Worm (Caenorhabditis elegans): ENCODE data around the gene F47G3.3.

The F47G3.3 gene

DNA sequence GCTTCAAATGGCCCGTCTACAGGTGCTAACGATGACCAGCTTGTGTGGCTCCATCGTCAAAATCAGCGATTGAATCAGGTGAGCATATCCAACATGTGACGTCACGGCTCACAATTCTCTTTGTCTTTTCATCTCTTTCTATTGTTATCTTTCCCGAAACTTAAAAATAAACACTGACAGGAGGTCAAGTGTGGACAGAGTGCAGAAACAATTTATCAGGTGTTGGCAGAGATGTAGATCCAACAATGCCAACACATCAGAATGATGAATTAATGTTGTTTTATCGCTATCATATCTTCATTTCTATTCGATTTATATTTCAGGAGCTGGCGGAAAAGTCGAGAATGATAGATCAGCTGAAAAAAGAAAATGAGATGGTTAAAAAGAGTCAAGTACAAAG lies 27.8 kb upstream of the F47G3.3 start:
- TF ChIP-seq nhr-237 (tag; optimal IDR thresholded peaks at IDR 0.05): no peak
- no peak for TF ChIP-seq egl-27 (tag; optimal IDR thresholded peaks at IDR 0.05)
- no peak for TF ChIP-seq unc-130 (tag; optimal IDR thresholded peaks at IDR 0.05)
- no peak for TF ChIP-seq aly-2 (tag; optimal IDR thresholded peaks at IDR 0.05)
- no peak for TF ChIP-seq lin-35 (GFP tag; optimal IDR thresholded peaks at IDR 0.05)
- peak; percentile 72 for TF ChIP-seq lin-39 (tag; optimal IDR thresholded peaks at IDR 0.05)
- peak; percentile 43 for TF ChIP-seq ztf-4 (tag; optimal IDR thresholded peaks at IDR 0.05)
- peak; percentile 38 for TF ChIP-seq egl-13 (tag; optimal IDR thresholded peaks at IDR 0.05)
- no peak for TF ChIP-seq snu-23 (GFP tag; optimal IDR thresholded peaks at IDR 0.05)
- peak; percentile 61 for TF ChIP-seq nhr-19 (GFP tag; conservative IDR thresholded peaks at IDR 0.05)
- TF ChIP-seq mef-2 (tag; optimal IDR thresholded peaks at IDR 0.05): peak; percentile 88
- TF ChIP-seq lir-3 (tag; optimal IDR thresholded peaks at IDR 0.05; ENCODE audit: poor library complexity): peak; percentile 14
- TF ChIP-seq C16A3.4 (tag; optimal IDR thresholded peaks at IDR 0.05): no peak
- TF ChIP-seq unc-30 (tag; optimal IDR thresholded peaks at IDR 0.05): no peak
- TF ChIP-seq nhr-20 (tag; optimal IDR thresholded peaks at IDR 0.05): peak; percentile 34
- no peak for TF ChIP-seq fkh-10 (GFP tag; optimal IDR thresholded peaks at IDR 0.05)
- TF ChIP-seq lin-14 (GFP tag; optimal IDR thresholded peaks at IDR 0.05): peak; percentile 76
- TF ChIP-seq nhr-71 (tag; optimal IDR thresholded peaks at IDR 0.05): peak; percentile 85
- TF ChIP-seq nhr-77 (tag; optimal IDR thresholded peaks at IDR 0.05): no peak
- TF ChIP-seq nhr-76 (tag; optimal IDR thresholded peaks at IDR 0.05): no peak
- TF ChIP-seq lsy-2 (tag; optimal IDR thresholded peaks at IDR 0.05): peak; percentile 42 to 61
- peak; percentile 84 for TF ChIP-seq rnt-1 (tag; optimal IDR thresholded peaks at IDR 0.05)
- TF ChIP-seq pax-3 (tag; optimal IDR thresholded peaks at IDR 0.05): no peak
- TF ChIP-seq pag-3 (tag; optimal IDR thresholded peaks at IDR 0.05; ENCODE audit: borderline replicate concordance, insufficient read depth): peak; percentile 3

DNA sequence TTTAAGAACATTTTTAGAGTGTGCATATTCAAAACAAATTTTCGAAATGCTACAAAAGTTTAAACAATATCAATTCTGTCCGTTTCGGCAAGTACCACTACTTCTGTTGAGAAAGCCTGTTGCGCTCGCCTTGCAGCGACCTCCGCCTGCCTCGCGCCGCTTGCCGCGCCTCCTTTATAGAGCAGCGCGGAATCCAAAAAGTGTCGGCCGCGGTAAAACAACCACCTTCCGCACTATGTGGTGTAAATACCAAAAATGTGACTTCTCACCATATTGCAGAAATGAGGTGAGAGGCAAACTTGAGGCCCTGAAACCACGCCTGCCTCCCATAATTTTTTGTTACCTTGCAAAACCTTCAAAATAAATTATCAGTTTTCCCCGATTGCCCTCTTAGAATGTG lies 22.9 kb upstream of the F47G3.3 start:
- TF ChIP-seq ceh-8 (GFP tag; optimal IDR thresholded peaks at IDR 0.05): no peak
- no peak for TF ChIP-seq zip-4 (GFP tag; optimal IDR thresholded peaks at IDR 0.05)
- TF ChIP-seq fkh-10 (GFP tag; optimal IDR thresholded peaks at IDR 0.05): no peak
- no peak for TF ChIP-seq lir-3 (tag; optimal IDR thresholded peaks at IDR 0.05; ENCODE audit: poor library complexity)
- TF ChIP-seq irx-1 (tag; optimal IDR thresholded peaks at IDR 0.05): no peak
- TF ChIP-seq nhr-90 (tag; optimal IDR thresholded peaks at IDR 0.05; ENCODE audit: poor library complexity): no peak
- TF ChIP-seq nhr-76 (tag; optimal IDR thresholded peaks at IDR 0.05): no peak
- no peak for TF ChIP-seq fos-1 (tag; optimal IDR thresholded peaks at IDR 0.05)
- no peak for TF ChIP-seq egl-27 (tag; optimal IDR thresholded peaks at IDR 0.05)
- no peak for TF ChIP-seq C16A3.4 (tag; optimal IDR thresholded peaks at IDR 0.05)
- TF ChIP-seq nhr-71 (tag; optimal IDR thresholded peaks at IDR 0.05): no peak
- no peak for TF ChIP-seq aly-2 (tag; optimal IDR thresholded peaks at IDR 0.05)
- TF ChIP-seq sox-4 (tag; optimal IDR thresholded peaks at IDR 0.05): no peak

- TF ChIP-seq xbp-1 (tag; optimal IDR thresholded peaks at IDR 0.05) (no peak), C34B4.2 (tag; optimal IDR thresholded peaks at IDR 0.05) (no peak), efl-1 (optimal IDR thresholded peaks at IDR 0.05) (no peak), efl-1 (GFP tag; optimal IDR thresholded peaks at IDR 0.05 in 1 of 2) (peak in 1 of 2 experiments; percentile 73), lir-3 (tag; optimal IDR thresholded peaks at IDR 0.05; ENCODE audit: poor library complexity) (no peak), aha-1 (tag; optimal IDR thresholded peaks at IDR 0.05) (no peak), elt-3 (tag; optimal IDR thresholded peaks at IDR 0.05) (no peak), pag-3 (tag; optimal IDR thresholded peaks at IDR 0.05; ENCODE audit: borderline replicate concordance, insufficient read depth) (no peak)
These were observed 16.0 kb upstream of the F47G3.3 start, which contains the start of gene lgc-40 for ce11 chrX:2359797-2360196. Gene lgc-40, plus strand, starts transcription at chrX:2360097.

ce11 chrX:2362872-2363271 lies 12.9 kb upstream of the F47G3.3 start:
- TF ChIP-seq snu-23 (GFP tag; optimal IDR thresholded peaks at IDR 0.05) (no peak), ama-1 (optimal IDR thresholded peaks at IDR 0.05) (no peak), snpc-4 (tag; optimal IDR thresholded peaks at IDR 0.05) (peak; percentile 65)

All from whole organism, L1 larva.